Fruit fly (Drosophila melanogaster) whole organism, embryonic: ENCODE measurements around the gene ZIPIC.
A peak's percentile ranks its signal among the peaks of the same experiment; 100 is the strongest.

Source experiments
- BEAF-32 ChIP-seq: fragments of 200-800 bp; sonication (Bioruptor generic); optimal IDR thresholded peaks from 3 replicates; lab custom pipeline; 2017; ENCODE audit warnings: missing biosample characterization, missing genetic modification characterization, mild to moderate bottlenecking, moderate library complexity, missing genetic modification reagents
- Bgb ChIP-seq: fragments of 200-800 bp; sonication (Bioruptor generic); IDR thresholded peaks from 2 replicates; pipeline ENCODE4 v1.3.6; 2022; ENCODE audit warnings: missing biosample characterization, missing genetic modification characterization; ENCODE audit not compliant: partially characterized antibody
- CG10462 ChIP-seq: fragments of 200-800 bp; sonication (Bioruptor generic); optimal IDR thresholded peaks from 2 replicates; lab custom pipeline; 2016; ENCODE audit warnings: missing biosample characterization, missing genetic modification characterization
- CG12769 ChIP-seq: fragments of 200-800 bp; sonication (Bioruptor generic); optimal IDR thresholded peaks from 2 replicates; lab custom pipeline; 2019; ENCODE audit warnings: missing biosample characterization, mild to moderate bottlenecking, missing genetic modification characterization, moderate library complexity
- CG14965 ChIP-seq: fragments of 200-800 bp; sonication (Bioruptor generic); optimal IDR thresholded peaks from 2 replicates; lab custom pipeline; 2016; ENCODE audit warnings: missing biosample characterization, missing genetic modification characterization, borderline replicate concordance
- CG15269 ChIP-seq: fragments of 200-800 bp; sonication (Bioruptor generic); optimal IDR thresholded peaks from 2 replicates; lab custom pipeline; 2018; ENCODE audit warnings: missing biosample characterization, mild to moderate bottlenecking, missing genetic modification characterization, moderate library complexity
- CG15601 ChIP-seq: fragments of 200-800 bp; sonication (Bioruptor generic); optimal IDR thresholded peaks from 3 replicates; lab custom pipeline; 2019; ENCODE audit warnings: missing biosample characterization, mild to moderate bottlenecking, missing genetic modification characterization, moderate library complexity
- CG17186 ChIP-seq: fragments of 200-800 bp; sonication (Bioruptor generic); optimal IDR thresholded peaks from 3 replicates; lab custom pipeline; 2017; ENCODE audit warnings: missing biosample characterization, missing genetic modification reagents, missing genetic modification characterization
- CG17328 ChIP-seq: fragments of 200-800 bp; sonication (Bioruptor generic); IDR thresholded peaks from 2 replicates; pipeline ENCODE4 v1.3.6; 2022; ENCODE audit warnings: missing biosample characterization, missing genetic modification characterization
- CG2116 ChIP-seq: fragments of 200-800 bp; sonication (Bioruptor generic); optimal IDR thresholded peaks from 3 replicates; lab custom pipeline; 2018; ENCODE audit warnings: missing biosample characterization, mild to moderate bottlenecking, missing genetic modification characterization
- CG31441 ChIP-seq: fragments of 200-800 bp; sonication (Bioruptor generic); IDR thresholded peaks from 2 replicates; pipeline ENCODE4 v1.3.6; 2022; ENCODE audit warnings: missing biosample characterization, missing genetic modification characterization
- CG32532 ChIP-seq: fragments of 200-800 bp; sonication (Bioruptor generic); IDR thresholded peaks from 2 replicates; pipeline ENCODE4 v1.3.6; 2022; ENCODE audit warnings: missing biosample characterization, missing genetic modification characterization
- CG33213 ChIP-seq: fragments of 200-800 bp; sonication (Bioruptor generic); optimal IDR thresholded peaks from 3 replicates; lab custom pipeline; 2016; ENCODE audit warnings: missing biosample characterization, missing genetic modification characterization
- CG34224 ChIP-seq: fragments of 200-800 bp; sonication (Bioruptor generic); IDR thresholded peaks from 3 replicates; pipeline ENCODE4 v1.3.6; 2022; ENCODE audit warnings: missing biosample characterization, missing genetic modification characterization; ENCODE audit not compliant: partially characterized antibody
- CG3847 ChIP-seq: fragments of 200-800 bp; sonication (Bioruptor generic); IDR thresholded peaks from 2 replicates; pipeline ENCODE4 v1.3.6; 2022; ENCODE audit warnings: missing biosample characterization, missing genetic modification characterization
- CG4328 ChIP-seq: fragments of 200-800 bp; sonication (Bioruptor generic); optimal IDR thresholded peaks from 3 replicates; lab custom pipeline; 2017; ENCODE audit warnings: missing biosample characterization, missing genetic modification reagents, missing genetic modification characterization
- CG4617 ChIP-seq: fragments of 200-800 bp; sonication (Bioruptor generic); optimal IDR thresholded peaks from 3 replicates; lab custom pipeline; 2016; ENCODE audit warnings: missing biosample characterization, missing genetic modification characterization, borderline replicate concordance
- CG6254 ChIP-seq: fragments of 200-800 bp; sonication (Bioruptor generic); optimal IDR thresholded peaks from 3 replicates; lab custom pipeline; 2017; ENCODE audit warnings: mild to moderate bottlenecking, missing biosample characterization, missing genetic modification reagents, missing genetic modification characterization
- CG6654 ChIP-seq: fragments of 200-800 bp; sonication (Bioruptor generic); optimal IDR thresholded peaks from 2 replicates; lab custom pipeline; 2017; ENCODE audit warnings: missing biosample characterization, mild to moderate bottlenecking, missing genetic modification characterization
- CG6791 ChIP-seq: fragments of 200-800 bp; sonication (Bioruptor generic); IDR thresholded peaks from 3 replicates; pipeline ENCODE4 v1.3.6; 2022; ENCODE audit warnings: missing biosample characterization, missing genetic modification characterization; ENCODE audit not compliant: partially characterized antibody
- CG7372 ChIP-seq: fragments of 200-800 bp; sonication (Bioruptor generic); IDR thresholded peaks from 2 replicates; pipeline ENCODE4 v1.3.6; 2022; ENCODE audit warnings: missing biosample characterization, missing genetic modification characterization
- Dp ChIP-seq: fragments of 200-800 bp; sonication (Bioruptor generic); optimal IDR thresholded peaks from 2 replicates; lab custom pipeline; 2018; ENCODE audit warnings: missing biosample characterization, mild to moderate bottlenecking, missing genetic modification characterization, moderate library complexity
- E2f2 ChIP-seq: fragments of 200-800 bp; sonication (Bioruptor generic); IDR thresholded peaks from 2 replicates; pipeline ENCODE4 v1.3.6; 2022; ENCODE audit warnings: missing biosample characterization, missing genetic modification characterization
- Ets97D ChIP-seq: fragments of 200-800 bp; sonication (Bioruptor generic); optimal IDR thresholded peaks from 3 replicates; lab custom pipeline; 2016; ENCODE audit warnings: missing biosample characterization, missing genetic modification characterization
- Hmx ChIP-seq: fragments of 200-800 bp; sonication (Bioruptor generic); optimal IDR thresholded peaks from 2 replicates; lab custom pipeline; 2016; ENCODE audit warnings: missing biosample characterization, missing genetic modification characterization
- Myb ChIP-seq: fragments of 200-800 bp; sonication (Bioruptor generic); optimal IDR thresholded peaks from 2 replicates; lab custom pipeline; 2016; ENCODE audit warnings: missing biosample characterization, missing genetic modification characterization
- Scr ChIP-seq: fragments of 200-800 bp; sonication (Bioruptor generic); IDR thresholded peaks from 2 replicates; pipeline ENCODE4 v1.3.6; 2022; ENCODE audit warnings: missing biosample characterization, missing genetic modification characterization; ENCODE audit not compliant: partially characterized antibody
- Sry-δ ChIP-seq: fragments of 200-800 bp; sonication (Bioruptor generic); optimal IDR thresholded peaks from 2 replicates; lab custom pipeline; 2016; ENCODE audit warnings: missing biosample characterization, missing genetic modification characterization
- Trl ChIP-seq, 3 experiments: fragments of >200 bp in 2 of 3; fragments of 200-800 bp in 1 of 3; sonication (Bioruptor generic) in 1 of 3; optimal IDR thresholded peaks; 2 replicates in 1 of 3; 3 replicates in 2 of 3; lab custom pipeline; 2016 to 2017; ENCODE audit warnings: missing biosample characterization in 1 of 3, missing genetic modification characterization in 1 of 3
- YL-1 ChIP-seq: fragments of 200-800 bp; sonication (Bioruptor generic); optimal IDR thresholded peaks from 3 replicates; lab custom pipeline; 2017; ENCODE audit warnings: missing biosample characterization, mild to moderate bottlenecking, missing genetic modification characterization
- amos ChIP-seq: fragments of 200-800 bp; sonication (Bioruptor generic); IDR thresholded peaks from 2 replicates; pipeline ENCODE4 v1.3.6; 2022; ENCODE audit warnings: missing biosample characterization, missing genetic modification characterization; ENCODE audit not compliant: partially characterized antibody
- da ChIP-seq: fragments of 200-800 bp; sonication (Bioruptor generic); optimal IDR thresholded peaks from 2 replicates; lab custom pipeline; 2016; ENCODE audit warnings: missing biosample characterization, missing genetic modification characterization
- gfzf ChIP-seq: fragments of 200-800 bp; sonication (Bioruptor generic); optimal IDR thresholded peaks from 2 replicates; lab custom pipeline; 2016; ENCODE audit warnings: missing biosample characterization, mild to moderate bottlenecking, missing genetic modification characterization, moderate library complexity
- gro ChIP-seq: fragments of 200-800 bp; sonication (Bioruptor generic); optimal IDR thresholded peaks from 2 replicates; lab custom pipeline; 2016; ENCODE audit warnings: missing biosample characterization, missing genetic modification characterization
- hbn ChIP-seq: fragments of 200-800 bp; sonication (Bioruptor generic); IDR thresholded peaks from 2 replicates; pipeline ENCODE4 v1.3.6; 2022; ENCODE audit warnings: missing biosample characterization, missing genetic modification characterization; ENCODE audit not compliant: partially characterized antibody
- jing ChIP-seq: fragments of 200-800 bp; sonication (Bioruptor generic); optimal IDR thresholded peaks from 2 replicates; lab custom pipeline; 2018; ENCODE audit warnings: missing biosample characterization, mild to moderate bottlenecking, missing genetic modification characterization
- knrl ChIP-seq: fragments of 200-800 bp; sonication (Bioruptor generic); IDR thresholded peaks from 3 replicates; pipeline ENCODE4 v1.3.6; 2022; ENCODE audit warnings: missing biosample characterization, missing genetic modification characterization; ENCODE audit not compliant: partially characterized antibody
- nmo ChIP-seq: fragments of 200-800 bp; sonication (Bioruptor generic); optimal IDR thresholded peaks from 2 replicates; lab custom pipeline; 2018; ENCODE audit warnings: missing biosample characterization, mild to moderate bottlenecking, missing genetic modification characterization, moderate library complexity
- pho ChIP-seq: fragments of 200-800 bp; sonication (Bioruptor generic); optimal IDR thresholded peaks from 2 replicates; lab custom pipeline; 2016; ENCODE audit warnings: missing biosample characterization, missing genetic modification characterization
- ro ChIP-seq: fragments of 200-800 bp; sonication (Bioruptor generic); IDR thresholded peaks from 2 replicates; pipeline ENCODE4 v1.3.6; 2022; ENCODE audit warnings: missing biosample characterization, missing genetic modification characterization
- sna ChIP-seq: fragments of 200-800 bp; sonication (Bioruptor generic); IDR thresholded peaks from 2 replicates; pipeline ENCODE4 v1.3.6; 2022; ENCODE audit warnings: missing biosample characterization, missing genetic modification characterization; ENCODE audit not compliant: partially characterized antibody
- ttk ChIP-seq: fragments of 200-800 bp; sonication (Bioruptor generic); IDR thresholded peaks from 2 replicates; pipeline ENCODE4 v2.1.2; 2022; ENCODE audit warnings: missing biosample characterization, missing genetic modification characterization
- tup ChIP-seq: fragments of 200-800 bp; sonication (Bioruptor generic); optimal IDR thresholded peaks from 2 replicates; lab custom pipeline; 2016; ENCODE audit warnings: missing biosample characterization, mild to moderate bottlenecking, missing genetic modification characterization, moderate library complexity

The ZIPIC gene

dm6 chr3R:30036609-30037008, at the start of gene ZIPIC (continued):
- TF ChIP-seq Myb (GFP tag; lab: Kevin White, UChicago) = peak; percentile 84
- peak; percentile 42; the same call in 1 of the 2 replicates for TF ChIP-seq Scr (GFP tag; lab: Robert Waterston, UW)
- peak; percentile 84 for TF ChIP-seq CG4617
- no peak for TF ChIP-seq gro (GFP tag; lab: Kevin White, UChicago)
- no peak for TF ChIP-seq nmo (GFP tag; lab: Kevin White, UChicago)
- TF ChIP-seq CG34224 = peak; percentile 69
- TF ChIP-seq Ets97D (GFP tag; lab: Kevin White, UChicago) = peak; percentile 8
- no peak for TF ChIP-seq CG4328 (GFP tag; lab: Kevin White, UChicago)
- TF ChIP-seq CG6254 = no peak
- peak; percentile 49 for TF ChIP-seq BEAF-32 (GFP tag; lab: Kevin White, UChicago)
- peak; percentile 70 for TF ChIP-seq YL-1
- TF ChIP-seq CG6654 (GFP tag; lab: Kevin White, UChicago) = no peak
- no peak for TF ChIP-seq Trl (optimal IDR thresholded peaks at IDR 0.05; lab: Kevin White, UChicago)
- TF ChIP-seq Trl (GFP tag; optimal IDR thresholded peaks at IDR 0.05; lab: Kevin White, UChicago) = no peak
- peak; percentile 46 for TF ChIP-seq Bgb (GFP tag; lab: Robert Waterston, UW)
- TF ChIP-seq da = no peak
- no peak for TF ChIP-seq CG14965 (GFP tag; lab: Kevin White, UChicago)
- TF ChIP-seq knrl (GFP tag; lab: Robert Waterston, UW) = peak; percentile 36; the same call in 1 of the 3 replicates
- no peak for TF ChIP-seq CG31441 (GFP tag; lab: Robert Waterston, UW)
- 0 out of 2 replicates have a peak, but pooled peaks have one; percentile 20 for TF ChIP-seq CG3847
- no peak for TF ChIP-seq CG12769 (tag; lab: Kevin White, UChicago)
- TF ChIP-seq CG10462 (GFP tag; lab: Kevin White, UChicago) = no peak
- TF ChIP-seq sna (GFP tag; lab: Robert Waterston, UW) = peak; percentile 61; the same call in 1 of the 2 replicates
- no peak for TF ChIP-seq pho (GFP tag; lab: Kevin White, UChicago)
- no peak for TF ChIP-seq CG33213
- peak; percentile 55; the same call in 1 of the 2 replicates for TF ChIP-seq hbn
- TF ChIP-seq CG6791 = peak; percentile 67
- no peak for TF ChIP-seq Hmx (GFP tag; lab: Kevin White, UChicago)
- TF ChIP-seq amos (GFP tag; lab: Robert Waterston, UW) = peak; percentile 61; the same call in 1 of the 2 replicates
- TF ChIP-seq gfzf (GFP tag; lab: Kevin White, UChicago) = peak; percentile 50
- TF ChIP-seq ro = no peak
- peak; percentile 23 for TF ChIP-seq CG17186 (GFP tag; lab: Kevin White, UChicago)
- peak; percentile 87 for TF ChIP-seq E2f2 (GFP tag; lab: Robert Waterston, UW)
- TF ChIP-seq CG32532 (GFP tag; lab: Robert Waterston, UW) = no peak
- no peak for TF ChIP-seq CG15269 (tag; lab: Kevin White, UChicago)
- no peak for TF ChIP-seq CG7372 (GFP tag; lab: Robert Waterston, UW)
- no peak for TF ChIP-seq tup (GFP tag; lab: Kevin White, UChicago)
- peak; percentile 61 for TF ChIP-seq Sry-δ
- no peak for TF ChIP-seq ttk (GFP tag; lab: Robert Waterston, UW)
- TF ChIP-seq CG17328 (GFP tag; lab: Robert Waterston, UW) = no peak
- TF ChIP-seq jing (GFP tag; lab: Kevin White, UChicago) = no peak
- peak; percentile 46 for TF ChIP-seq CG2116
- peak; percentile 80 for TF ChIP-seq Dp (GFP tag; lab: Kevin White, UChicago)
- peak; percentile 16 for TF ChIP-seq CG15601 (tag; lab: Kevin White, UChicago)
- TF ChIP-seq, all 482 proteins: peak for 44
